Worm (Caenorhabditis elegans) whole organism, L2 larva: ENCODE results near the gene F59B10.6.

Source experiments
- Y55F3AM.14 ChIP-seq: fragments of 200-800 bp; sonication (Bioruptor generic); optimal IDR thresholded peaks from 2 replicates; lab custom pipeline; 2018; ENCODE audit warnings: mild to moderate bottlenecking, missing genetic modification characterization, missing compliant biosample characterization
- ZK546.5 ChIP-seq: sonication (generic microtip); optimal IDR thresholded peaks from 2 replicates; lab custom pipeline; 2017; ENCODE audit warnings: missing biosample characterization, missing genetic modification characterization
- alr-1 ChIP-seq: fragments of 150-350 bp; optimal IDR thresholded peaks from 2 replicates; lab custom pipeline; 2014; ENCODE audit warnings: missing biosample characterization, missing genetic modification characterization
- ama-1 ChIP-seq: fragments of 150-350 bp; optimal IDR thresholded peaks from 2 replicates; lab custom pipeline; 2018; ENCODE audit warnings: inconsistent platforms
- dmd-4 ChIP-seq: sonication (generic microtip); optimal IDR thresholded peaks from 2 replicates; lab custom pipeline; 2017; ENCODE audit warnings: missing biosample characterization, missing genetic modification characterization
- fos-1 ChIP-seq: fragments of 150-350 bp; optimal IDR thresholded peaks from 2 replicates; lab custom pipeline; 2014; ENCODE audit warnings: missing biosample characterization, missing genetic modification characterization
- mdl-1 ChIP-seq, 2 experiments: fragments of 150-350 bp in 1 of 2; sonication (generic microtip) in 1 of 2; optimal IDR thresholded peaks; 2 replicates each; lab custom pipeline; 2017; ENCODE audit warnings: missing biosample characterization in 2 of 2, missing genetic modification characterization in 2 of 2
- nhr-12 ChIP-seq: fragments of 150-350 bp; optimal IDR thresholded peaks from 2 replicates; lab custom pipeline; 2014; ENCODE audit warnings: missing biosample characterization, missing genetic modification characterization
- nhr-237 ChIP-seq: fragments of 150-350 bp; optimal IDR thresholded peaks from 2 replicates; lab custom pipeline; 2014; ENCODE audit warnings: missing biosample characterization, missing genetic modification characterization
- ztf-11 ChIP-seq: sonication (generic microtip); optimal IDR thresholded peaks from 2 replicates; lab custom pipeline; 2017; ENCODE audit warnings: missing biosample characterization, missing genetic modification characterization

DNA sequence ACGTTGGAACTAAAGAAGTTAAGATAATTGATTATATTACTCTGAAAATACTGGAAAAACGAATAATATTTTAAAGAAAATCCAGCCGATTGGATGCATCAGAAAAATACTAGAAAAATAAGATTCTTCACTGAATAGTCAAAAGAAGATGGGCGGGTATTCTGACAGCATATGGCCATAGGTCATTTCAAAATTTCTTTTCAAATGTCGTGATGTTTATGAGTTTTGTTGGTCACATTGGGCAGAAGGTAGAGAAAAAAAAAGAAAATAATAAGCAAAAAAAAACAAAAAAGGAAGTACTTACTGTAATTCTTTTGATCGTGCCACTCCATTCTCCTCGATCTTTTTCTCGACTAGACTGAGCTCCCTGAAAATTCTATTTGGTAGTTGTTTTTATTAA lies 691 bp downstream of the F59B10.6 start, which contains the start of gene F59B10.5:
- TF ChIP-seq mdl-1 (tag; optimal IDR thresholded peaks at IDR 0.05; lab: Kevin White, UChicago) (no peak), ztf-11 (tag; lab: Kevin White, UChicago) (no peak), ama-1 (lab: Kevin White, UChicago) (no peak), ZK546.5 (no peak), nhr-12 (tag; lab: Kevin White, UChicago) (no peak), Y55F3AM.14 (GFP tag; lab: Kevin White, UChicago) (no peak), dmd-4 (tag; lab: Kevin White, UChicago) (no peak), fos-1 (no peak), nhr-237 (tag; lab: Kevin White, UChicago) (no peak), alr-1 (tag; lab: Kevin White, UChicago) (no peak)
